Fruit fly (Drosophila melanogaster): ENCODE measurements around the gene dos.

The dos gene

DNA sequence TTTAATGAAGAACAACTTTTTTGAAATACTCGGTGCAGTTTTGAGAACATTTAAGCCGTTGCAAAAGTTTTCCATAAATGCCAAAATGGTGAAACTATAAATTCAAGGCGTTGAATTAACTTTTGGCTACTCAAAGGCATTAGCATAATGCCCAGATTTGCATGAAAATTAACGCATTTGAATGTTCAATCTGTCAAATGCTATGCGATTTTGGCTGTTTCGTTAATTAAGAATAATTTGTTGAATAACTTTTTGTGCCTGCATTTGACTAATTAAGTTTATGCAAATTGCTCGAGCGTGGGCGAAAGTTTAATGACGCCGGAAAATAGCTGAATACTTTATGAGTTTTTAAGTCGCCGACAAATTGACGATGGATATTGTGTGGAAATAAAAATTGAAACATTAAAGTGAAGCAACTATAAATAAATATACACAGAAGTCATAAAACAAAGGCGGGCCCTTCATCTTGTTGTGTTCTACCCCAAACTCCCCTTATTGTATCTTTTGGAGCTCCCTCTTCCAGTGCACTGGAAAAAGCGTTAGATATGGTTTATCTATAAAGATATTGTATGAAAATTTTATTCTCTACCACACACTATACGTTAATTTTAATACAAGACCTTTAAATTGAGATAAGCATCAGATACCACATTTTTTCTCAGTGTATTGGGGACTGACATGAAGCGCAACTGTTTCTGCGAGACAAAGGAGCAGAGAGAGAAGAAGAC is 36.9 kb upstream of the dos start:
- peak; percentile 35 for TF ChIP-seq kay (GFP tag; ENCODE audit: borderline replicate concordance)
- TF ChIP-seq CG14711 (tag; optimal IDR thresholded peaks at IDR 0.05): peak; percentile 51
- no peak for TF ChIP-seq cnc (optimal IDR thresholded peaks at IDR 0.05)
- TF ChIP-seq tj (GFP tag; optimal IDR thresholded peaks at IDR 0.05): no peak
- TF ChIP-seq Clk (GFP tag; optimal IDR thresholded peaks at IDR 0.05): no peak

DNA sequence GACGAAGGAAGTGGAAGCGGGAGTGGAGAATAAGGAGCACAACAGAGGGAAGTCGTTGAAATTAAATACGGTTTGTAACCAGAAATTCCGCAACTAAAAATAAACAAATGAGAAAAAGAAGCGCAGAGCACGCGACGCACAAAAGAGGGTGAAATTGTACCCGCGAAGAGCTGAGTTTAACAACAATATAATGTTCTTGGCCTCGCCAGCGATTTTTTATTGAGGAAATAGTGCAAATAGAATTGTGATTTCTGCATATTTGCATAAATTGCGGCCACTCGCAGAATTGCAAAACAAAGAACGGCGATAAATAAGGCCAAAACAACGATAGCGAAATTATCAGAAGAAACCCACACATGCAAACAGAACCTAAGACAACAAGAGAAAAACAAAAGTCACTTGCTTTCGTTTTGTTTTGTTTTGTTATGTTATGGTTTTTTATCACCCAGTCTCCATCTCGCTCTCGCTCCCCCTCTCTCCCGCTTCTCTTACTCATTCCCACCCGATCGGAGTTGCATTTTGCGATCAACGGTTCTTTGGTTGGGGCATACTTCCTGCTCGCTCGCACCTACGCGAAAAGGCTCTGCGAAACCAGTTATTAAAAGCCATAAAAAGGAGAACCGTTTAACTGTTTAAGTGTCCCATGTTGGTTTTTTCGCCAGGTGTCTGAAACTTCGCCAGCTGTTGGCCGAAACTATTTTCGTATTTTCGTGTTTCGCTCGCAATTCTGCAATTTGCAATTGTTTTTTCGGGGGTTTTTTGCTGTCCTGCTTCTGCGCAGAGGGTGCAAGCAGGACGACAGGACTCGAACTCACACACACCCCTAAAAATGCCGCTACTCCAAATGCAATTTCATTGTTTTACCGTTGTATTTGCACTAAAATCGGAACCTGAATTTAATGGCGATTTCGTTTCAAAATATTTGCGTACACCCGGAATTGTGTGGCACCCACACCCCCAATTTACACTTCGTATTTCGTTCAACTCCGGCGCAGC is 36.1 kb upstream of the dos start:
- TF ChIP-seq Crg-1 (GFP tag; optimal IDR thresholded peaks at IDR 0.05): no peak
- peak; percentile 91 for TF ChIP-seq ovo (GFP tag; optimal IDR thresholded peaks at IDR 0.05)
- no peak for TF ChIP-seq Hr96 (GFP tag; optimal IDR thresholded peaks at IDR 0.05)
- TF ChIP-seq toe (GFP tag; optimal IDR thresholded peaks at IDR 0.05): no peak
- TF ChIP-seq CG11617 (GFP tag; optimal IDR thresholded peaks at IDR 0.05): peak; percentile 1
- TF ChIP-seq bab1 (GFP tag; optimal IDR thresholded peaks at IDR 0.05): no peak
- no peak for TF ChIP-seq kay (GFP tag; ENCODE audit: borderline replicate concordance)
- peak; percentile 99 for TF ChIP-seq tj (GFP tag; optimal IDR thresholded peaks at IDR 0.05)
- TF ChIP-seq CG12768 (GFP tag; optimal IDR thresholded peaks at IDR 0.05): peak; percentile 4
- TF ChIP-seq Clk (GFP tag; optimal IDR thresholded peaks at IDR 0.05): no peak
- TF ChIP-seq CG7101 (tag; optimal IDR thresholded peaks at IDR 0.05): no peak
- no peak for TF ChIP-seq CG33017 (tag; optimal IDR thresholded peaks at IDR 0.05)
- no peak for TF ChIP-seq CG5204 (GFP tag; optimal IDR thresholded peaks at IDR 0.05)
- no peak for TF ChIP-seq cic (GFP tag; optimal IDR thresholded peaks at IDR 0.05)
- TF ChIP-seq CG7045 (GFP tag; optimal IDR thresholded peaks at IDR 0.05): no peak
- no peak for TF ChIP-seq cnc (optimal IDR thresholded peaks at IDR 0.05)
- no peak for TF ChIP-seq Mnt (GFP tag; optimal IDR thresholded peaks at IDR 0.05)
- peak; percentile 5 for TF ChIP-seq CG1620 (GFP tag; optimal IDR thresholded peaks at IDR 0.05)
- TF ChIP-seq CG14711 (tag; optimal IDR thresholded peaks at IDR 0.05): no peak
- TF ChIP-seq pad (GFP tag; optimal IDR thresholded peaks at IDR 0.05): peak; percentile 99

DNA sequence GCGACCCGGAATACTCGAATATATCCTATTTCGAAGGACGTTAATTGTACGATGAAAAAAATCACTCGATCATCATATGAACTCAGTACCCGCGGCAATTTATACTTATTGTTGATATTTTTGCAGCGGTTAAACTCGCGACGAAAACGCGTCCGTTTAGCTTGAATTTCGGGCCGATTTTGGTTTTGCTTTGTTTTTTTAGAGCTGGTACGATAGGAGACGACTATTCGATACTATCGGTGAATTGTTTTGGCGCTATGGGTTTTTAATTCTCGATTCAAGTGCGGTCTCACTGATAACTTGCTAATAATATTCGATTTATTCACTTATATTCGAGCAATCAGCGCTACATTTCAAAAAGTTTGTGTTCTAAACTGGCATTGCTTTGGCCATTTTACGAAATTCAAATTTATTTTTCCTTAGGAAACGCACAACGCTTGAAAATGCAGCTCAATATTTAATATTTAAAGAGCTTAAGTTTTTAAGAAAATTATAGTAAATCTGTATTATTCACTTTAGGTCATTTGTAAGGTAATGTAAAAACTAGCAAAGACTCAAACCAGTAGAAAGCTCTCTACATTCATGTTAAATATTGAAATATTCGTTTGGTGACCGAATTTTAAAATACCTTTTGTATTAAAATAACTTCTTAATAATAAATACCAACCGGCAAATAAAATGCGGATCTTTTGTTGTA is 34.9 kb upstream of the dos start, which contains the start of gene Spn:
TSS of gene Spn (minus strand) at position 175 of the 697 bp plus-strand sequence.
- no peak for TF ChIP-seq cnc (optimal IDR thresholded peaks at IDR 0.05)
- no peak for TF ChIP-seq Clk (GFP tag; optimal IDR thresholded peaks at IDR 0.05)
- TF ChIP-seq CG12768 (GFP tag; optimal IDR thresholded peaks at IDR 0.05): peak; percentile 19
- peak; percentile 45 for TF ChIP-seq CG33017 (tag; optimal IDR thresholded peaks at IDR 0.05)
- TF ChIP-seq CG7045 (GFP tag; optimal IDR thresholded peaks at IDR 0.05): peak; percentile 30
- peak; percentile 68 for TF ChIP-seq kay (GFP tag; ENCODE audit: borderline replicate concordance)
- no peak for TF ChIP-seq CG5204 (GFP tag; optimal IDR thresholded peaks at IDR 0.05)
- peak; percentile 6 for TF ChIP-seq CG11617 (GFP tag; optimal IDR thresholded peaks at IDR 0.05)
- TF ChIP-seq toe (GFP tag; optimal IDR thresholded peaks at IDR 0.05): no peak
- no peak for TF ChIP-seq pad (GFP tag; optimal IDR thresholded peaks at IDR 0.05)
- TF ChIP-seq Mnt (GFP tag; optimal IDR thresholded peaks at IDR 0.05): peak; percentile 39
- TF ChIP-seq CG14711 (tag; optimal IDR thresholded peaks at IDR 0.05): peak; percentile 31
- TF ChIP-seq ovo (GFP tag; optimal IDR thresholded peaks at IDR 0.05): no peak
- peak; percentile 33 for TF ChIP-seq tj (GFP tag; optimal IDR thresholded peaks at IDR 0.05)
- no peak for TF ChIP-seq Hr96 (GFP tag; optimal IDR thresholded peaks at IDR 0.05)
- TF ChIP-seq bab1 (GFP tag; optimal IDR thresholded peaks at IDR 0.05): peak; percentile 40
- peak; percentile 36 for TF ChIP-seq CG7101 (tag; optimal IDR thresholded peaks at IDR 0.05)
- TF ChIP-seq CG1620 (GFP tag; optimal IDR thresholded peaks at IDR 0.05): no peak
- peak; percentile 33 for TF ChIP-seq cic (GFP tag; optimal IDR thresholded peaks at IDR 0.05)
- TF ChIP-seq Crg-1 (GFP tag; optimal IDR thresholded peaks at IDR 0.05): peak; percentile 36

DNA sequence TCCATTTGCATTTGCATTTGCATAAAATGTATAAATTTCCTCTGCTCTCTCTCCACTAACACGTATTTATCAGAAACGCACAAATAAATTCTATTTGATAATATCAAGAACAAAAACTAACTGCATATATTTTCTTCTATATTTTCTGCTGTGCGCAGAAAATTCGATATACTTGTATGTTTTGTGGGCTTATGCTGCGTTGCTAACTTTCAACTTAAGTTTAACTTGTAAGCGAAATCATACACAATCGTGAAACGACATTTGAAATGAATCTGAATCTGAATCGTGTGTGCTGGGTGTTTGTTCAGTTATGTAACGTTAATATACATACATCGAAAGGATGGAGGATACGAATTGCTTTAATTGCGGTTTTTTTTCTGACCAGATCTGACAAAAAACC is 33.5 kb upstream of the dos start:
- no peak for TF ChIP-seq CG7101 (tag; optimal IDR thresholded peaks at IDR 0.05)
- peak; percentile 91 for TF ChIP-seq kay (GFP tag; ENCODE audit: borderline replicate concordance)

DNA sequence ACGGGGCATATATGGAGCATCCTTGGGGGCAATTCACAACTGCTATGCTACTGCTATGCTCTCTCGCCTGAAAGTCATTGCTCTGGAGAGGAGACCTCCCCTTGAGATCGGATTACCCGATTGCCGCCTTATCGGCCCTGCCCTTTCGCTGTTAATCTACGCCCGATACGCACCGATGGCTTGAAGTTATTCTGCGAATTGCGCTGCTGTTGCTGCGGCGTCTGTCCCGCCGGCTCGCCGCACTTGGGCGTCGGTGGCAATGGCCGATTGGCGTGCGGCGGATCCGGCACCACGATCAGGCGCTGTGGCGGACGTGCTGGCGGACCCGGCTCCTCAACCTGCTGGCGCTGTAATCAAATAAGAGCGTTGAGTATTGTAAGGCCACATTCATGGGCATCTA is 23.2 kb upstream of the dos start:
- TF ChIP-seq CG5204 (GFP tag; optimal IDR thresholded peaks at IDR 0.05) (no peak), CG14711 (tag; optimal IDR thresholded peaks at IDR 0.05) (no peak)

DNA sequence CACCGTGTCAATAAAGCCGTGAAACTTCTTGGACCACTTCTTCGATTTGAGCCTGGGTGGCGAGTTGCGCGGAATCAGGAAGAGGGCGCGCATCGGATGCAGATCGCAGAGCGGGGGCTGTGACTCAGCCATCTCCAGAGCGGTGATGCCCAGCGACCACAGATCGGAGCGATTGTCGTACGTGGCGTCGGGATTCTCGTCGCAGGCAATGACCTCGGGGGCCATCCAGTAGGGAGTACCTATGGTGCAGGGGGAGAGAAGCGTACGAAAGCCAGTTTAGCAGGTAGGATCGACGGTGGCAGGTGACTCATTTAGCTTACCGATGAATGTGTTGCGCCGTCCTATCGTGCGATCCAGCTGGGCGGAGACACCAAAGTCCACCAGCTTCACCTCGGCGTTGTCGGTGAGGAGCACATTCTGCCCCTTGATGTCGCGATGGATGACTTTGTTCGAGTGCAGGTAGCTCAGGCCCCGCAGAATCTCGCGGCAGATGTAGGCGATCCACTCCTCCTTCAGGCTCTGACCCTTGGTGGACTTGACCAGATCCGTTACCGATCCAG is 22.1 kb upstream of the dos start:
- TF ChIP-seq CG1620 (GFP tag; optimal IDR thresholded peaks at IDR 0.05) (no peak), ovo (GFP tag; optimal IDR thresholded peaks at IDR 0.05) (no peak), toe (GFP tag; optimal IDR thresholded peaks at IDR 0.05) (no peak), CG11617 (GFP tag; optimal IDR thresholded peaks at IDR 0.05) (no peak), CG14711 (tag; optimal IDR thresholded peaks at IDR 0.05) (no peak), tj (GFP tag; optimal IDR thresholded peaks at IDR 0.05) (no peak), CG5204 (GFP tag; optimal IDR thresholded peaks at IDR 0.05) (no peak), cic (GFP tag; optimal IDR thresholded peaks at IDR 0.05) (no peak)
